Worm (Caenorhabditis elegans): ENCODE measurements around the gene csn-5.
A peak's percentile ranks its signal among the peaks of the same experiment; 100 is the strongest.

Gene csn-5

ce11 chrIV:5605225-5605624 lies 44.1 kb upstream of the csn-5 start:
- no peak for TF ChIP-seq nhr-28 (tag; optimal IDR thresholded peaks at IDR 0.05)
- no peak for TF ChIP-seq lin-32 (GFP tag; optimal IDR thresholded peaks at IDR 0.05)
- TF ChIP-seq lin-13 (tag; optimal IDR thresholded peaks at IDR 0.05), result no peak
- no peak for TF ChIP-seq zip-8 (tag; optimal IDR thresholded peaks at IDR 0.05)
- TF ChIP-seq snpc-4 (tag; optimal IDR thresholded peaks at IDR 0.05), result no peak
- TF ChIP-seq M03D4.4 (tag; optimal IDR thresholded peaks at IDR 0.05), result no peak
- no peak for TF ChIP-seq nhr-237 (tag; optimal IDR thresholded peaks at IDR 0.05)

ce11 chrIV:5607343-5607742 lies 42.0 kb upstream of the csn-5 start:
- peak; percentile 15 for TF ChIP-seq unc-120 (tag; optimal IDR thresholded peaks at IDR 0.05; ENCODE audit: poor library complexity, severe bottlenecking)
- TF ChIP-seq unc-39 (tag; optimal IDR thresholded peaks at IDR 0.05), result no peak
- TF ChIP-seq ceh-83 (GFP tag; optimal IDR thresholded peaks at IDR 0.05), result no peak

- TF ChIP-seq cnd-1 (tag; optimal IDR thresholded peaks at IDR 0.05), result no peak
- TF ChIP-seq zip-8 (tag; optimal IDR thresholded peaks at IDR 0.05), result no peak
- no peak for TF ChIP-seq pha-4 (tag; optimal IDR thresholded peaks at IDR 0.05)
- no peak for TF ChIP-seq mab-5 (tag; optimal IDR thresholded peaks at IDR 0.05)
- TF ChIP-seq nhr-2 (tag; optimal IDR thresholded peaks at IDR 0.05), result no peak
- TF ChIP-seq ceh-83 (GFP tag; optimal IDR thresholded peaks at IDR 0.05), result no peak
- no peak for TF ChIP-seq ceh-43 (GFP tag; optimal IDR thresholded peaks at IDR 0.05)
- TF ChIP-seq elt-1 (tag; optimal IDR thresholded peaks at IDR 0.05; ENCODE audit: borderline replicate concordance, insufficient read depth), result no peak
- TF ChIP-seq lin-13 (tag; optimal IDR thresholded peaks at IDR 0.05), result no peak
- no peak for TF ChIP-seq ceh-39 (tag; optimal IDR thresholded peaks at IDR 0.05)
- no peak for TF ChIP-seq nhr-76 (tag; optimal IDR thresholded peaks at IDR 0.05)
- TF ChIP-seq unc-62 (GFP tag; optimal IDR thresholded peaks at IDR 0.05), result no peak
- no peak for TF ChIP-seq ham-2 (GFP tag; optimal IDR thresholded peaks at IDR 0.05)
- no peak for TF ChIP-seq flh-1 (GFP tag; optimal IDR thresholded peaks at IDR 0.05)
These were observed 34.7 kb upstream of the csn-5 start, which contains the start of gene C39H7.4 for ce11 chrIV:5614558-5615026. Gene C39H7.4, minus strand, starts transcription at chrIV:5614608.

- TF ChIP-seq pha-4 (tag; optimal IDR thresholded peaks at IDR 0.05) (no peak), nhr-237 (tag; optimal IDR thresholded peaks at IDR 0.05) (no peak)
These were observed 29.7 kb upstream of the csn-5 start, which contains the start of gene srsx-16 for ce11 chrIV:5619643-5620042. Gene srsx-16, minus strand, starts transcription at chrIV:5619743.

- no peak for TF ChIP-seq M03D4.4 (tag; optimal IDR thresholded peaks at IDR 0.05)
- no peak for TF ChIP-seq elt-1 (tag; optimal IDR thresholded peaks at IDR 0.05; ENCODE audit: borderline replicate concordance, insufficient read depth)
- TF ChIP-seq nhr-12 (tag; optimal IDR thresholded peaks at IDR 0.05), result no peak
- TF ChIP-seq zip-8 (tag; optimal IDR thresholded peaks at IDR 0.05), result no peak
- TF ChIP-seq sptf-1 (tag; optimal IDR thresholded peaks at IDR 0.05), result no peak
These were observed 25.6 kb upstream of the csn-5 start, which contains the start of gene srsx-15 for ce11 chrIV:5623718-5624117. Gene srsx-15, minus strand, starts transcription at chrIV:5623818.

ce11 chrIV:5627056-5627455 lies 22.3 kb upstream of the csn-5 start, which contains the start of gene srsx-14:
Gene srsx-14, minus strand, starts transcription at chrIV:5627156.
- TF ChIP-seq sem-2 (GFP tag; optimal IDR thresholded peaks at IDR 0.05) (no peak), nhr-12 (tag; optimal IDR thresholded peaks at IDR 0.05) (no peak), pha-4 (tag; optimal IDR thresholded peaks at IDR 0.05) (no peak), blmp-1 (tag; optimal IDR thresholded peaks at IDR 0.05) (no peak), ceh-83 (GFP tag; optimal IDR thresholded peaks at IDR 0.05) (no peak), tbx-8 (GFP tag; optimal IDR thresholded peaks at IDR 0.05) (no peak), mls-2 (tag; optimal IDR thresholded peaks at IDR 0.05) (no peak), zip-8 (tag; optimal IDR thresholded peaks at IDR 0.05) (no peak), ztf-11 (tag; optimal IDR thresholded peaks at IDR 0.05) (no peak), nhr-237 (tag; optimal IDR thresholded peaks at IDR 0.05) (no peak), lin-32 (GFP tag; optimal IDR thresholded peaks at IDR 0.05) (no peak), M03D4.4 (tag; optimal IDR thresholded peaks at IDR 0.05) (no peak)

- TF ChIP-seq pha-4 (tag; optimal IDR thresholded peaks at IDR 0.05) (no peak), ces-1 (GFP tag; optimal IDR thresholded peaks at IDR 0.05) (no peak)
These were observed 19.2 kb upstream of the csn-5 start, which contains the start of gene srd-12 for ce11 chrIV:5630156-5630555. Gene srd-12, minus strand, starts transcription at chrIV:5630256.
